Worm (Caenorhabditis elegans): ENCODE measurements around the gene C37H5.14.

DNA sequence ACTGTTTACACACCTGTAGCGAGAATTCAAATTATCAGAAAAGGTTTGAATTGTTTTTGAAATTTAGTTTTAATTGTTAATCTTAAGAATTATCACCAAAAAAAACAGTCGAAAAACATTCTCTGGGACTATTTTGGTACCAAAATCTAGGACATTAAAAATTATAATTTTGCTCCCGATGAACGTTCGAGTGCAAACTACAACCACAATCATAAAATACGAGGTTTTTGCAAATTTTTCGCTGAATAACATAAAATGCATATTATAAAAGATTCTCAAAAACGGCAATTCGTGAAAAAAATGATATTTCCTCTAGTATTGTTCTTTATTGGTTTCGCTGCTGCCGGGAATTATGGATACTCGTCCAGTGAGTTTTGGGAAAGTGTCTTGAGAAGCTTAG lies 43.8 kb downstream of the C37H5.14 start, which contains the start of gene R02F11.12:
- no peak for TF ChIP-seq ama-1 (optimal IDR thresholded peaks at IDR 0.05)
- no peak for TF ChIP-seq sea-2 (GFP tag; optimal IDR thresholded peaks at IDR 0.05)
- TF ChIP-seq skn-1 (tag; optimal IDR thresholded peaks at IDR 0.05): no peak
- no peak for TF ChIP-seq elt-2 (tag; optimal IDR thresholded peaks at IDR 0.05)
- TF ChIP-seq nhr-12 (tag; optimal IDR thresholded peaks at IDR 0.05): no peak
- no peak for TF ChIP-seq daf-12 (tag; optimal IDR thresholded peaks at IDR 0.05)
- TF ChIP-seq lin-39 (tag; optimal IDR thresholded peaks at IDR 0.05): no peak
- TF ChIP-seq pqm-1 (tag; optimal IDR thresholded peaks at IDR 0.05): no peak
- TF ChIP-seq snpc-4 (tag; optimal IDR thresholded peaks at IDR 0.05): no peak

All from whole organism, L3 larva.